Worm (Caenorhabditis elegans) whole organism, young adult: Measurements from ENCODE around the gene Y54G9A.9.

Experiments
- D2030.7 ChIP-seq: fragments of 200-800 bp; sonication (Bioruptor generic); IDR thresholded peaks from 2 replicates; pipeline ENCODE4 v1.3.6; 2022; ENCODE audit warnings: missing genetic modification reagents, missing genetic modification characterization, missing compliant biosample characterization
- F10E7.11 ChIP-seq: sonication (generic microtip); optimal IDR thresholded peaks from 2 replicates; lab custom pipeline; 2017; ENCODE audit warnings: mild to moderate bottlenecking, missing genetic modification characterization, moderate library complexity, missing compliant biosample characterization
- F23B12.7 ChIP-seq: sonication (generic microtip); optimal IDR thresholded peaks from 2 replicates; lab custom pipeline; 2017; ENCODE audit warnings: missing genetic modification characterization, mild to moderate bottlenecking, missing compliant biosample characterization, antibody characterized with exemption, moderate library complexity; ENCODE audit not compliant: insufficient read depth
- T07F8.4 ChIP-seq: sonication (generic microtip); optimal IDR thresholded peaks from 2 replicates; lab custom pipeline; 2016; ENCODE audit warnings: mild to moderate bottlenecking, missing genetic modification characterization, moderate library complexity, missing compliant biosample characterization
- Y53F4B.3 ChIP-seq: fragments of 200-800 bp; sonication (Bioruptor generic); IDR thresholded peaks from 2 replicates; pipeline ENCODE4 v1.3.6; 2022; ENCODE audit warnings: missing genetic modification reagents, missing genetic modification characterization, missing compliant biosample characterization
- Y56A3A.18 ChIP-seq: fragments of 200-800 bp; sonication (Bioruptor generic); IDR thresholded peaks from 2 replicates; pipeline ENCODE4 v1.3.6; 2022; ENCODE audit warnings: missing genetic modification reagents, missing genetic modification characterization, missing compliant biosample characterization
- Y67H2A.10 ChIP-seq: fragments of 200-800 bp; sonication (Bioruptor generic); conservative IDR thresholded peaks from 2 replicates; pipeline ENCODE4 v1.3.6; 2022; ENCODE audit warnings: missing genetic modification reagents, missing genetic modification characterization, missing compliant biosample characterization
- Y95B8A.8 ChIP-seq: fragments of 200-800 bp; sonication (Bioruptor generic); IDR thresholded peaks from 2 replicates; pipeline ENCODE4 v1.3.6; 2022; ENCODE audit warnings: missing genetic modification reagents, missing genetic modification characterization, missing compliant biosample characterization
- akir-1 ChIP-seq: fragments of 200-800 bp; sonication (Bioruptor generic); optimal IDR thresholded peaks from 2 replicates; lab custom pipeline; 2018; ENCODE audit warnings: mild to moderate bottlenecking, missing genetic modification characterization, moderate library complexity, missing compliant biosample characterization
- aptf-2 ChIP-seq: fragments of 200-800 bp; sonication (Bioruptor generic); conservative IDR thresholded peaks from 2 replicates; pipeline ENCODE4 v1.3.6; 2022; ENCODE audit warnings: missing genetic modification reagents, missing genetic modification characterization, missing compliant biosample characterization
- attf-5 ChIP-seq: fragments of 200-800 bp; sonication (Bioruptor generic); optimal IDR thresholded peaks from 2 replicates; lab custom pipeline; 2018; ENCODE audit warnings: mild to moderate bottlenecking, missing genetic modification characterization, missing compliant biosample characterization
- attf-6 ChIP-seq: fragments of 200-800 bp; sonication (Bioruptor generic); IDR thresholded peaks from 2 replicates; pipeline ENCODE4 v1.3.6; 2022; ENCODE audit warnings: missing genetic modification reagents, missing genetic modification characterization, missing compliant biosample characterization
- bed-2 ChIP-seq: fragments of 200-800 bp; sonication (Bioruptor generic); IDR thresholded peaks from 2 replicates; pipeline ENCODE4 v1.3.6; 2022; ENCODE audit warnings: missing genetic modification reagents, missing genetic modification characterization, missing compliant biosample characterization
- cebp-1 ChIP-seq, 2 experiments: fragments of 200-800 bp in 1 of 2; sonication (Bioruptor generic) in 1 of 2; sonication (generic microtip) in 1 of 2; IDR thresholded peaks in 1 of 2; optimal IDR thresholded peaks in 1 of 2; 2 replicates each; pipeline versions ENCODE4 v1.3.6 to Lab custom; 2017 to 2022; ENCODE audit warnings: missing compliant biosample characterization in 2 of 2, missing genetic modification characterization in 2 of 2, mild to moderate bottlenecking in 1 of 2, missing genetic modification reagents in 1 of 2, moderate library complexity in 1 of 2
- chd-7 ChIP-seq: sonication (generic microtip); optimal IDR thresholded peaks from 2 replicates; lab custom pipeline; 2016; ENCODE audit warnings: mild to moderate bottlenecking, missing genetic modification characterization, moderate library complexity, missing compliant biosample characterization
- die-1 ChIP-seq: sonication (generic microtip); optimal IDR thresholded peaks from 2 replicates; lab custom pipeline; 2016; ENCODE audit warnings: missing genotype, mild to moderate bottlenecking, missing genetic modification characterization, missing compliant biosample characterization
- efl-1 ChIP-seq: fragments of 150-350 bp; optimal IDR thresholded peaks from 2 replicates; lab custom pipeline; 2014; ENCODE audit warnings: missing biosample characterization, missing genetic modification reagents, missing genetic modification characterization
- egl-44 ChIP-seq: fragments of 200-800 bp; sonication (Bioruptor generic); IDR thresholded peaks from 2 replicates; pipeline ENCODE4 v1.3.6; 2022; ENCODE audit warnings: missing genetic modification reagents, missing genetic modification characterization, missing compliant biosample characterization
- egrh-3 ChIP-seq: fragments of 200-800 bp; sonication (Bioruptor generic); IDR thresholded peaks from 2 replicates; pipeline ENCODE4 v1.3.6; 2022; ENCODE audit warnings: missing genetic modification reagents, missing genetic modification characterization, missing compliant biosample characterization
- ekl-4 ChIP-seq: fragments of 200-800 bp; sonication (Bioruptor generic); IDR thresholded peaks from 2 replicates; pipeline ENCODE4 v1.3.6; 2022; ENCODE audit warnings: missing genetic modification reagents, missing genetic modification characterization, missing compliant biosample characterization
- hlh-12 ChIP-seq: sonication (generic microtip); optimal IDR thresholded peaks from 2 replicates; lab custom pipeline; 2016; ENCODE audit warnings: missing genetic modification characterization, missing compliant biosample characterization
- hmg-1.2 ChIP-seq: fragments of 200-800 bp; sonication (Bioruptor generic); IDR thresholded peaks from 2 replicates; pipeline ENCODE4 v1.3.6; 2022; ENCODE audit warnings: missing genetic modification reagents, missing genetic modification characterization, missing compliant biosample characterization
- hsf-1 ChIP-seq: fragments of 200-800 bp; sonication (Bioruptor generic); IDR thresholded peaks from 2 replicates; pipeline ENCODE4 v1.3.6; 2022; ENCODE audit warnings: missing genetic modification reagents, missing genetic modification characterization, missing compliant biosample characterization
- let-607 ChIP-seq, 2 experiments: fragments of 200-800 bp in 1 of 2; sonication (Bioruptor generic) in 1 of 2; sonication (generic microtip) in 1 of 2; optimal IDR thresholded peaks; 2 replicates each; lab custom pipeline; 2016 to 2018; ENCODE audit warnings: mild to moderate bottlenecking in 2 of 2, missing compliant biosample characterization in 2 of 2, missing genetic modification characterization in 2 of 2, moderate library complexity in 2 of 2, missing genotype in 1 of 2
- lir-1 ChIP-seq: fragments of 200-800 bp; sonication (Bioruptor generic); conservative IDR thresholded peaks from 2 replicates; pipeline ENCODE4 v1.3.6; 2022; ENCODE audit warnings: missing genetic modification reagents, missing genetic modification characterization, missing compliant biosample characterization
- lsl-1 ChIP-seq: fragments of 200-800 bp; sonication (Bioruptor generic); optimal IDR thresholded peaks from 2 replicates; lab custom pipeline; 2018; ENCODE audit warnings: mild to moderate bottlenecking, missing genetic modification characterization, moderate library complexity, missing compliant biosample characterization
- madf-3 ChIP-seq: fragments of 200-800 bp; sonication (Bioruptor generic); IDR thresholded peaks from 2 replicates; pipeline ENCODE4 v1.3.6; 2022; ENCODE audit warnings: missing genetic modification reagents, missing genetic modification characterization, missing compliant biosample characterization
- mcd-1 ChIP-seq: fragments of 200-800 bp; sonication (Bioruptor generic); IDR thresholded peaks from 2 replicates; pipeline ENCODE4 v1.3.6; 2022; ENCODE audit warnings: missing genetic modification reagents, missing genetic modification characterization, missing compliant biosample characterization
- mel-28 ChIP-seq: sonication (generic microtip); optimal IDR thresholded peaks from 2 replicates; lab custom pipeline; 2016; ENCODE audit warnings: borderline replicate concordance, mild to moderate bottlenecking, missing genetic modification characterization, missing compliant biosample characterization
- nfyb-1 ChIP-seq: fragments of 200-800 bp; sonication (Bioruptor generic); IDR thresholded peaks from 2 replicates; pipeline ENCODE4 v1.3.6; 2022; ENCODE audit warnings: missing genetic modification reagents, missing genetic modification characterization, missing compliant biosample characterization
- nhr-179 ChIP-seq: sonication (generic microtip); optimal IDR thresholded peaks from 2 replicates; lab custom pipeline; 2016; ENCODE audit warnings: mild to moderate bottlenecking, missing genetic modification characterization, missing compliant biosample characterization
- nhr-27 ChIP-seq: fragments of 200-800 bp; sonication (Bioruptor generic); optimal IDR thresholded peaks from 2 replicates; lab custom pipeline; 2018; ENCODE audit warnings: mild to moderate bottlenecking, missing genetic modification characterization, moderate library complexity, missing compliant biosample characterization
- nhr-80 ChIP-seq: sonication (generic microtip); optimal IDR thresholded peaks from 2 replicates; lab custom pipeline; 2016; ENCODE audit warnings: missing genetic modification characterization, missing compliant biosample characterization
- nhr-90 ChIP-seq: sonication (generic microtip); optimal IDR thresholded peaks from 2 replicates; lab custom pipeline; 2016; ENCODE audit warnings: missing genotype, mild to moderate bottlenecking, missing genetic modification characterization, missing compliant biosample characterization
- repo-1 ChIP-seq: sonication (generic microtip); optimal IDR thresholded peaks from 2 replicates; lab custom pipeline; 2017; ENCODE audit warnings: mild to moderate bottlenecking, missing genetic modification characterization, missing compliant biosample characterization
- sdz-38 ChIP-seq: sonication (generic microtip); optimal IDR thresholded peaks from 2 replicates; lab custom pipeline; 2016; ENCODE audit warnings: missing genotype, missing genetic modification characterization, missing compliant biosample characterization
- sea-2 ChIP-seq: fragments of 200-800 bp; sonication (Bioruptor generic); IDR thresholded peaks from 2 replicates; pipeline ENCODE4 v1.3.6; 2022; ENCODE audit warnings: missing genetic modification characterization, missing compliant biosample characterization
- snpc-4 ChIP-seq, 5 experiments: fragments of 150-350 bp in 1 of 5; sonication (generic microtip) in 4 of 5; optimal IDR thresholded peaks; 2 replicates each; lab custom pipeline; 2014 to 2018; ENCODE audit warnings: missing genetic modification characterization in 5 of 5, missing biosample characterization in 3 of 5, antibody characterized with exemption in 2 of 5, mild to moderate bottlenecking in 2 of 5, missing compliant biosample characterization in 2 of 5, missing genotype in 2 of 5, moderate library complexity in 2 of 5, missing genetic modification reagents in 1 of 5
- somi-1 ChIP-seq: fragments of 200-800 bp; sonication (Bioruptor generic); optimal IDR thresholded peaks from 2 replicates; lab custom pipeline; 2018; ENCODE audit warnings: mild to moderate bottlenecking, missing genetic modification characterization, missing compliant biosample characterization
- xnd-1 ChIP-seq: sonication (generic microtip); optimal IDR thresholded peaks from 2 replicates; lab custom pipeline; 2016; ENCODE audit warnings: missing genotype, missing genetic modification reagents, missing genetic modification characterization, missing compliant biosample characterization
- zfh-2 ChIP-seq: fragments of 200-800 bp; sonication (Bioruptor generic); conservative IDR thresholded peaks from 2 replicates; pipeline ENCODE4 v1.3.6; 2022; ENCODE audit warnings: missing genetic modification reagents, missing genetic modification characterization, missing compliant biosample characterization
- zim-3 ChIP-seq: sonication (generic microtip); optimal IDR thresholded peaks from 2 replicates; lab custom pipeline; 2017; ENCODE audit warnings: mild to moderate bottlenecking, missing genetic modification characterization, moderate library complexity, missing compliant biosample characterization
- ztf-18 ChIP-seq: sonication (generic microtip); optimal IDR thresholded peaks from 2 replicates; lab custom pipeline; 2016; ENCODE audit warnings: missing genotype, mild to moderate bottlenecking, missing genetic modification characterization, missing compliant biosample characterization
- ztf-25 ChIP-seq: fragments of 200-800 bp; sonication (Bioruptor generic); IDR thresholded peaks from 2 replicates; pipeline ENCODE4 v1.3.6; 2022; ENCODE audit warnings: missing genetic modification reagents, missing genetic modification characterization, missing compliant biosample characterization
- ztf-26 ChIP-seq: sonication (generic microtip); optimal IDR thresholded peaks from 2 replicates; lab custom pipeline; 2017; ENCODE audit warnings: missing genetic modification characterization, missing compliant biosample characterization

Y54G9A.9 gene

DNA sequence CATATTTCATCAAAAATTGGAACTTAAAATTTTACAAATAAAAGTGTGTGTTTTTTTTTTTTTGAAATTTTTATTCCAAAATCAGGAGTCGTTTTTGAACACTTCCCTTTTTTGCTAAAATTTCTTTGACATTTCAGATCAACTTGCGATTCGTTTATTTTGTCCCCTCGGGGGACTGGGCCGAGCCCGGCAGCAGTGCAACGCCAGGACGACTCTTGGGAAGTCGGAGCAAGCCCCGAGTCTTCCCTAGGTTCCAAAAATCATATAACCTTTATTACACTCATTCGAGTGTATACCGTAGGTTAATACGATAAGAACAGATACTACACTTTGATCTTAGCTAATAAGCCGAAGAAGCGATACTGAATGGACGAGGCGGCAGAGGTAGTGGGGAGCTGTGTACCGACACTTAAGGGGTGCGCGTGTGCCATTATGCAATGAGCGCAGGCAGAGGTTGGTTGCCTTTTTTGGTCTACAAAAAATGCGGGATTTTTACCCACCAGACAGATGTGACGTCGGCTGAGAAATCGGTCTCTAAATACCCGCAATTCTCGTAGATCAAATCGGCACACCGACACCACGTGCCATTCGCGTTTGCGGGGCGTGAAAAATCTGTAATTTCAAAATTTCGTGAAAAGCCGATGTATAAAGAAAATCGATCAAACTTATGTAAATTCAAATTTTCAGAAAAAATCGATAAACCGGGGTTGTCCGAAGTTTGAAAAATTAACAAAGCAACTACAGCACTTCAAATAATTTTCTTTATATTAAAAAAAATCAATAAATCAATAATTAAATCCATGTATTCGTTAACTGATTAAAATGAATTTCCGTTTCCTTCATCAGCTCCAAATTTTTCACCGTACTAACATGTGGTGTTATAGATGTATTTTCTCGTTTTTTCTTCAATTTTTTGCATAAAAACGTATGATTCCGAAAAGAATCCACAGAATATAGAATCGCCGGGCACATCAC lies 11.8 kb upstream of the Y54G9A.9 start (continued):
- TF ChIP-seq nhr-27 (tag; lab: Kevin White, UChicago) (no peak), zfh-2 (peak; percentile 30; the same call in 1 of the 2 replicates), somi-1 (no peak), hlh-12 (tag; lab: Kevin White, UChicago) (no peak), F10E7.11 (tag; lab: Kevin White, UChicago) (no peak), hsf-1 (GFP tag; lab: Robert Waterston, UW) (peak; percentile 14; the same call in 1 of the 2 replicates), nhr-90 (tag; lab: Kevin White, UChicago) (no peak), egrh-3 (GFP tag; lab: Robert Waterston, UW) (no peak), cebp-1 (GFP tag; IDR thresholded peaks at IDR 0.05; lab: Robert Waterston, UW) (no peak), cebp-1 (tag; optimal IDR thresholded peaks at IDR 0.05; lab: Kevin White, UChicago) (no peak), hmg-1.2 (GFP tag; lab: Robert Waterston, UW) (peak; percentile 80), bed-2 (no peak), attf-6 (GFP tag; lab: Robert Waterston, UW) (peak; percentile 86), ztf-18 (no peak), sea-2 (no peak), let-607 (tag; optimal IDR thresholded peaks at IDR 0.05; lab: Kevin White, UChicago) (no peak), die-1 (tag; lab: Kevin White, UChicago) (no peak), xnd-1 (tag; lab: Kevin White, UChicago) (peak; percentile 13), efl-1 (GFP tag; lab: Kevin White, UChicago) (peak; percentile 50), nfyb-1 (GFP tag; lab: Robert Waterston, UW) (no peak), attf-5 (GFP tag; lab: Kevin White, UChicago) (no peak), nhr-179 (tag; lab: Kevin White, UChicago) (no peak), mcd-1 (GFP tag; lab: Robert Waterston, UW) (peak; percentile 39), zim-3 (tag; lab: Kevin White, UChicago) (no peak), sdz-38 (tag; lab: Kevin White, UChicago) (no peak), nhr-80 (tag; lab: Kevin White, UChicago) (no peak), akir-1 (GFP tag; lab: Kevin White, UChicago) (no peak), madf-3 (0 out of 2 replicates have a peak, but pooled peaks have one; percentile 22), lsl-1 (GFP tag; lab: Kevin White, UChicago) (peak; percentile 60), Y95B8A.8 (GFP tag; lab: Robert Waterston, UW) (no peak), Y56A3A.18 (no peak), aptf-2 (GFP tag; lab: Robert Waterston, UW) (peak; percentile 80), chd-7 (tag; lab: Kevin White, UChicago) (no peak), snpc-4 (GFP tag; optimal IDR thresholded peaks at IDR 0.05; lab: Kevin White, UChicago) (peak; percentile 63), snpc-4 (tag; optimal IDR thresholded peaks at IDR 0.05; lab: Kevin White, UChicago) (peak in 3 of 4 experiments; percentile 76 to 95 (median 89)), T07F8.4 (tag; lab: Kevin White, UChicago) (no peak), ztf-25 (GFP tag; lab: Robert Waterston, UW) (no peak)

DNA sequence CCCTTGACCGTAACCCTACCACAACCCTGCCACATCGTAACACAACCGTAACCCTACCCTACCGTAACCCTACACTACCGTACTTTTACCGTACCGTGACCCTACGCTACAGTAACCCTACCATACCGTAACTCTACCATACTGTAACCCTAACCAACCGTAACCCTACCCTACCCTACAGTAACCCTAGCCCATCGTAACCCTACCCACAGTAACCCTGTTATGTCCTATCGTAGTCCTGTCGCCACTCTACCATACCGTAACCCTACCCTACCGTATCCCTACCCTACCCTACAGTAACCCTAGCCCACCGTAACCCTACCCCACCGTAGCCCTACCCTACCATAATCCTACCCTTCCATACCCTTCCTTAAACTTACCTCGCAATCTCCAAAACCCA lies 8.9 kb upstream of the Y54G9A.9 start:
- TF ChIP-seq ekl-4 (GFP tag; lab: Robert Waterston, UW) (no peak), Y53F4B.3 (no peak), ztf-26 (no peak), repo-1 (tag; lab: Kevin White, UChicago) (no peak), attf-6 (GFP tag; lab: Robert Waterston, UW) (no peak), lir-1 (no peak), Y67H2A.10 (GFP tag; lab: Robert Waterston, UW) (no peak), mel-28 (no peak), zfh-2 (no peak), T07F8.4 (tag; lab: Kevin White, UChicago) (no peak), D2030.7 (no peak), die-1 (tag; lab: Kevin White, UChicago) (no peak), nhr-27 (tag; lab: Kevin White, UChicago) (no peak), F23B12.7 (tag; lab: Kevin White, UChicago) (no peak), egl-44 (GFP tag; lab: Robert Waterston, UW) (no peak)
